Fruit fly (Drosophila melanogaster): ENCODE data around the gene CG7889.

- TF ChIP-seq ttk (optimal IDR thresholded peaks at IDR 0.05), result no peak
- no peak for TF ChIP-seq psq (optimal IDR thresholded peaks at IDR 0.05)
- no peak for TF ChIP-seq Sin3A (optimal IDR thresholded peaks at IDR 0.05)
- no peak for TF ChIP-seq Myc (optimal IDR thresholded peaks at IDR 0.05)
- no peak for TF ChIP-seq h (optimal IDR thresholded peaks at IDR 0.05)
Measured at dm6 chrX:19286235-19286634, 42.8 kb downstream of the CG7889 start.

Measured in Kc167 (cell line).